Fruit fly (Drosophila melanogaster) whole organism, embryonic: ENCODE data around the gene Fancd2.

ENCODE experiments used
- Ada2b ChIP-seq: fragments of 200-800 bp; sonication (Bioruptor generic); IDR thresholded peaks from 2 replicates; pipeline ENCODE4 v1.3.6; 2022; ENCODE audit warnings: missing biosample characterization, missing genetic modification characterization
- B-H2 ChIP-seq: fragments of 200-800 bp; sonication (Bioruptor generic); optimal IDR thresholded peaks from 2 replicates; lab custom pipeline; 2018; ENCODE audit warnings: missing biosample characterization, mild to moderate bottlenecking, missing genetic modification characterization
- CG10274 ChIP-seq: fragments of 200-800 bp; sonication (Bioruptor generic); optimal IDR thresholded peaks from 3 replicates; lab custom pipeline; 2017; ENCODE audit warnings: missing biosample characterization, mild to moderate bottlenecking, missing genetic modification characterization
- CG13775 ChIP-seq: fragments of 200-800 bp; sonication (Bioruptor generic); optimal IDR thresholded peaks from 3 replicates; lab custom pipeline; 2017; ENCODE audit warnings: missing biosample characterization, mild to moderate bottlenecking, missing genetic modification characterization
- CG14667 ChIP-seq: fragments of 200-800 bp; sonication (Bioruptor generic); IDR thresholded peaks from 2 replicates; pipeline ENCODE4 v1.3.6; 2022; ENCODE audit warnings: missing biosample characterization, missing genetic modification characterization
- CG1647 ChIP-seq: fragments of 200-800 bp; sonication (Bioruptor generic); optimal IDR thresholded peaks from 3 replicates; lab custom pipeline; 2016; ENCODE audit warnings: missing biosample characterization, missing genetic modification characterization
- CG17829 ChIP-seq: fragments of 200-800 bp; optimal IDR thresholded peaks from 2 replicates; lab custom pipeline; 2019; ENCODE audit warnings: missing biosample characterization, mild to moderate bottlenecking, missing genetic modification characterization, moderate library complexity
- CG18011 ChIP-seq: fragments of 200-800 bp; sonication (Bioruptor generic); optimal IDR thresholded peaks from 2 replicates; lab custom pipeline; 2017; ENCODE audit warnings: missing biosample characterization, missing genetic modification characterization, mild to moderate bottlenecking, moderate library complexity, missing genotype
- CG2875 ChIP-seq: fragments of 200-800 bp; sonication (Bioruptor generic); optimal IDR thresholded peaks from 2 replicates; lab custom pipeline; 2017; ENCODE audit warnings: missing biosample characterization, mild to moderate bottlenecking, missing genetic modification characterization, missing genetic modification reagents
- CG3163 ChIP-seq: fragments of 200-800 bp; sonication (Bioruptor generic); optimal IDR thresholded peaks from 3 replicates; lab custom pipeline; 2016; ENCODE audit warnings: missing biosample characterization, missing genetic modification characterization
- CG32772 ChIP-seq: fragments of 200-800 bp; sonication (Bioruptor generic); IDR thresholded peaks from 2 replicates; pipeline ENCODE4 v1.3.6; 2022; ENCODE audit warnings: missing biosample characterization, missing genetic modification characterization
- CG3407 ChIP-seq: fragments of 200-800 bp; sonication (Bioruptor generic); optimal IDR thresholded peaks from 2 replicates; lab custom pipeline; 2018; ENCODE audit warnings: missing biosample characterization, mild to moderate bottlenecking, missing genetic modification characterization
- CG34422 ChIP-seq: fragments of 200-800 bp; sonication (Bioruptor generic); IDR thresholded peaks from 3 replicates; pipeline ENCODE4 v1.3.6; 2022; ENCODE audit warnings: missing biosample characterization, missing genetic modification characterization
- CG3726 ChIP-seq: fragments of 200-800 bp; sonication (Bioruptor generic); IDR thresholded peaks from 3 replicates; pipeline ENCODE4, ENCODE4 v1.3.6; 2022; ENCODE audit warnings: missing biosample characterization, missing genetic modification characterization
- CG6654 ChIP-seq: fragments of 200-800 bp; sonication (Bioruptor generic); optimal IDR thresholded peaks from 2 replicates; lab custom pipeline; 2017; ENCODE audit warnings: missing biosample characterization, mild to moderate bottlenecking, missing genetic modification characterization
- CG6689 ChIP-seq: fragments of 200-800 bp; sonication (Bioruptor generic); IDR thresholded peaks from 2 replicates; pipeline ENCODE4 v1.3.6; 2022; ENCODE audit warnings: missing biosample characterization, missing genetic modification characterization
- CG6791 ChIP-seq: fragments of 200-800 bp; sonication (Bioruptor generic); IDR thresholded peaks from 3 replicates; pipeline ENCODE4 v1.3.6; 2022; ENCODE audit warnings: missing biosample characterization, missing genetic modification characterization; ENCODE audit not compliant: partially characterized antibody
- CHES-1-like ChIP-seq: fragments of 200-800 bp; sonication (Bioruptor generic); optimal IDR thresholded peaks from 2 replicates; lab custom pipeline; 2016; ENCODE audit warnings: missing biosample characterization, missing genetic modification characterization
- CrebB ChIP-seq: fragments of 200-800 bp; sonication (Bioruptor generic); optimal IDR thresholded peaks from 3 replicates; lab custom pipeline; 2018; ENCODE audit warnings: missing biosample characterization, mild to moderate bottlenecking, missing genetic modification characterization
- H15 ChIP-seq: fragments of 200-800 bp; sonication (Bioruptor generic); IDR thresholded peaks from 3 replicates; pipeline ENCODE4 v1.3.6; 2022; ENCODE audit warnings: missing biosample characterization, missing genetic modification characterization
- HLH3B ChIP-seq: fragments of 200-800 bp; sonication (Bioruptor generic); IDR thresholded peaks from 2 replicates; pipeline ENCODE4 v1.3.6; 2022; ENCODE audit warnings: missing biosample characterization, missing genetic modification characterization
- Hand ChIP-seq: fragments of 200-800 bp; sonication (Bioruptor generic); optimal IDR thresholded peaks from 2 replicates; lab custom pipeline; 2017; ENCODE audit warnings: mild to moderate bottlenecking, missing biosample characterization, missing genetic modification reagents, missing genetic modification characterization
- Hmr ChIP-seq: fragments of 200-800 bp; sonication (Bioruptor generic); optimal IDR thresholded peaks from 3 replicates; lab custom pipeline; 2017; ENCODE audit warnings: mild to moderate bottlenecking, missing biosample characterization, missing genetic modification reagents, missing genetic modification characterization
- PHDP ChIP-seq: fragments of 200-800 bp; sonication (Bioruptor generic); optimal IDR thresholded peaks from 3 replicates; lab custom pipeline; 2018; ENCODE audit warnings: missing biosample characterization, mild to moderate bottlenecking, missing genetic modification characterization, moderate library complexity
- Ravus ChIP-seq: fragments of 200-800 bp; sonication (Bioruptor generic); IDR thresholded peaks from 2 replicates; pipeline ENCODE4 v1.3.6; 2022; ENCODE audit warnings: missing biosample characterization, missing genetic modification characterization
- Sin3A ChIP-seq: fragments of >200 bp; optimal IDR thresholded peaks from 2 replicates; lab custom pipeline; 2018
- abd-A ChIP-seq: fragments of 200-800 bp; sonication (Bioruptor generic); optimal IDR thresholded peaks from 3 replicates; lab custom pipeline; 2019; ENCODE audit warnings: missing biosample characterization, mild to moderate bottlenecking, missing genetic modification characterization, moderate library complexity
- ash1 ChIP-seq: fragments of 200-800 bp; sonication (Bioruptor generic); optimal IDR thresholded peaks from 2 replicates; lab custom pipeline; 2018; ENCODE audit warnings: missing biosample characterization, mild to moderate bottlenecking, missing genetic modification characterization
- bigmax ChIP-seq: fragments of 200-800 bp; sonication (Bioruptor generic); optimal IDR thresholded peaks from 2 replicates; lab custom pipeline; 2018; ENCODE audit warnings: missing biosample characterization, mild to moderate bottlenecking, missing genetic modification characterization
- cg ChIP-seq: fragments of 200-800 bp; sonication (Bioruptor generic); optimal IDR thresholded peaks from 3 replicates; lab custom pipeline; 2019; ENCODE audit warnings: missing biosample characterization, mild to moderate bottlenecking, missing genetic modification characterization, moderate library complexity
- fd3F ChIP-seq: fragments of 200-800 bp; sonication (Bioruptor generic); optimal IDR thresholded peaks from 2 replicates; lab custom pipeline; 2018; ENCODE audit warnings: missing biosample characterization, mild to moderate bottlenecking, missing genetic modification characterization, moderate library complexity
- grau ChIP-seq: fragments of 200-800 bp; optimal IDR thresholded peaks from 3 replicates; lab custom pipeline; 2019; ENCODE audit warnings: missing biosample characterization, mild to moderate bottlenecking, missing genetic modification characterization, moderate library complexity
- ham ChIP-seq: fragments of 200-800 bp; sonication (Bioruptor generic); IDR thresholded peaks from 2 replicates; pipeline ENCODE4 v1.3.6; 2022; ENCODE audit warnings: missing biosample characterization, missing genetic modification characterization
- ind ChIP-seq: fragments of 200-800 bp; sonication (Bioruptor generic); optimal IDR thresholded peaks from 3 replicates; lab custom pipeline; 2016; ENCODE audit warnings: missing biosample characterization, missing genetic modification characterization
- kay ChIP-seq: fragments of 200-800 bp; sonication (Bioruptor generic); optimal IDR thresholded peaks from 2 replicates; lab custom pipeline; 2016; ENCODE audit warnings: missing biosample characterization, missing genetic modification characterization
- luna ChIP-seq: fragments of 200-800 bp; sonication (Bioruptor generic); optimal IDR thresholded peaks from 2 replicates; lab custom pipeline; 2016; ENCODE audit warnings: missing biosample characterization, missing genetic modification characterization
- nau ChIP-seq: fragments of 200-800 bp; sonication (Bioruptor generic); optimal IDR thresholded peaks from 3 replicates; lab custom pipeline; 2017; ENCODE audit warnings: missing biosample characterization, mild to moderate bottlenecking, missing genetic modification characterization, missing genetic modification reagents
- nerfin-2 ChIP-seq: fragments of 200-800 bp; sonication (Bioruptor generic); IDR thresholded peaks from 2 replicates; pipeline ENCODE4 v1.3.6; 2022; ENCODE audit warnings: missing biosample characterization, missing genetic modification characterization; ENCODE audit not compliant: partially characterized antibody
- p53 ChIP-seq: fragments of 200-800 bp; sonication (Bioruptor generic); optimal IDR thresholded peaks from 2 replicates; lab custom pipeline; 2016; ENCODE audit warnings: missing biosample characterization, missing genetic modification characterization
- pho ChIP-seq: fragments of 200-800 bp; sonication (Bioruptor generic); optimal IDR thresholded peaks from 2 replicates; lab custom pipeline; 2016; ENCODE audit warnings: missing biosample characterization, missing genetic modification characterization
- phol ChIP-seq: fragments of 200-800 bp; sonication (Bioruptor generic); optimal IDR thresholded peaks from 3 replicates; lab custom pipeline; 2018; ENCODE audit warnings: missing biosample characterization, mild to moderate bottlenecking, missing genetic modification characterization, moderate library complexity
- pita ChIP-seq: fragments of 200-800 bp; sonication (Bioruptor generic); optimal IDR thresholded peaks from 2 replicates; lab custom pipeline; 2017; ENCODE audit warnings: missing biosample characterization, mild to moderate bottlenecking, missing genetic modification characterization
- ro ChIP-seq: fragments of 200-800 bp; sonication (Bioruptor generic); IDR thresholded peaks from 2 replicates; pipeline ENCODE4 v1.3.6; 2022; ENCODE audit warnings: missing biosample characterization, missing genetic modification characterization
- scrt ChIP-seq: fragments of 200-800 bp; sonication (Bioruptor generic); optimal IDR thresholded peaks from 2 replicates; lab custom pipeline; 2018; ENCODE audit warnings: missing biosample characterization, mild to moderate bottlenecking, missing genetic modification characterization, moderate library complexity
- sens ChIP-seq: fragments of 200-800 bp; sonication (Bioruptor generic); peaks from one replicate; lab custom pipeline; 2016; ENCODE audit warnings: missing biosample characterization, missing genetic modification characterization
- slou ChIP-seq: fragments of 200-800 bp; sonication (Bioruptor generic); optimal IDR thresholded peaks from 3 replicates; lab custom pipeline; 2016; ENCODE audit warnings: missing biosample characterization, missing genetic modification characterization
- slp2 ChIP-seq: fragments of 200-800 bp; sonication (Bioruptor generic); optimal IDR thresholded peaks from 2 replicates; lab custom pipeline; 2016; ENCODE audit warnings: missing biosample characterization, missing genetic modification characterization
- stwl ChIP-seq: fragments of 200-800 bp; sonication (Bioruptor generic); optimal IDR thresholded peaks from 3 replicates; lab custom pipeline; 2018; ENCODE audit warnings: missing biosample characterization, mild to moderate bottlenecking, missing genetic modification characterization, moderate library complexity
- wdn ChIP-seq: fragments of 200-800 bp; sonication (Bioruptor generic); IDR thresholded peaks from 2 replicates; pipeline ENCODE4 v1.3.6; 2022; ENCODE audit warnings: missing biosample characterization, missing genetic modification characterization
- wek ChIP-seq: fragments of 200-800 bp; sonication (Bioruptor generic); optimal IDR thresholded peaks from 3 replicates; lab custom pipeline; 2018; ENCODE audit warnings: missing biosample characterization, mild to moderate bottlenecking, missing genetic modification characterization, moderate library complexity

Fancd2 gene

DNA sequence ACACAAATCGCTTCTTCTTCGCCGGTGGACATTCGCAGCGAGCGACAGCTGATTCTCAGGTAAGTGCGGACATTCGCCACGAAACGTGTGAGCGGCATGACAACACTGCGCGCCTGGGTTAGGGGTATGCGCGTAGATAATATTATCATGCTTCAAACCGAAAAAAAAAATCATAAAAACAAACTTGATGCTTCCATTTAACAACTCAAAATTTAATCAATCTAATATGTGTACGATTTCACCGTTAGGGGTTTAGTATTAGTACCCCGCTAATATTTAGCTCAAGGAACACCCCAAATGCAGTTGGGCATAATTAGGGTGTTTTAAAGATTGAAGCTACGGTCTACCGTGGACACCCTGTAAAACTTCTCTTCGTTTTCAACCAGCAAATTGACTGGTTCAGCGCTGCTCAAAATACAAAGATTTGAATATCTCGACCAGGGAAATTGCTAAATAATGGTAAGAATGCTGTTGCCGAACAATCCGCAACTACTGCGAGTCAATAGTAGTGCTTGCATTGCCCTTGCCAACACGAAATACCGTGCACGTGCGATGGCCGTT, 5.9 kb upstream of the Fancd2 start, which contains the start of the genes CG17271 and RpS20 (continued):
- TF ChIP-seq PHDP (tag; lab: Kevin White, UChicago) (peak; percentile 88), nerfin-2 (GFP tag; lab: Robert Waterston, UW) (no peak), CG6791 (GFP tag; lab: Robert Waterston, UW) (no peak), B-H2 (peak; percentile 90), CG18011 (GFP tag; lab: Kevin White, UChicago) (peak; percentile 81), kay (peak; percentile 89), CG6689 (peak; percentile 93), Hand (GFP tag; lab: Kevin White, UChicago) (peak; percentile 59), pita (no peak), CG17829 (tag; lab: Kevin White, UChicago) (peak; percentile 88), slou (GFP tag; lab: Kevin White, UChicago) (peak; percentile 80), CG3163 (GFP tag; lab: Kevin White, UChicago) (peak; percentile 86), abd-A (peak; percentile 65), CG10274 (GFP tag; lab: Kevin White, UChicago) (peak; percentile 65), wdn (GFP tag; lab: Robert Waterston, UW) (peak; percentile 80), CG13775 (GFP tag; lab: Kevin White, UChicago) (peak; percentile 94), Hmr (GFP tag; lab: Kevin White, UChicago) (peak; percentile 93), bigmax (GFP tag; lab: Kevin White, UChicago) (peak; percentile 99), CG1647 (GFP tag; lab: Kevin White, UChicago) (peak; percentile 90), ash1 (GFP tag; lab: Kevin White, UChicago) (peak; percentile 39), luna (GFP tag; lab: Kevin White, UChicago) (peak; percentile 90), CG3407 (peak; percentile 75), CrebB (tag; lab: Kevin White, UChicago) (peak; percentile 68), CG14667 (GFP tag; lab: Robert Waterston, UW) (peak; percentile 81), ham (GFP tag; lab: Robert Waterston, UW) (0 out of 2 replicates have a peak, but pooled peaks have one; percentile 34), phol (tag; lab: Kevin White, UChicago) (peak; percentile 92), stwl (tag; lab: Kevin White, UChicago) (peak; percentile 68), wek (GFP tag; lab: Kevin White, UChicago) (peak; percentile 100), slp2 (peak; percentile 89), HLH3B (GFP tag; lab: Robert Waterston, UW) (peak; percentile 83), pho (peak; percentile 95), scrt (GFP tag; lab: Kevin White, UChicago) (peak; percentile 69), fd3F (GFP tag; lab: Kevin White, UChicago) (peak; percentile 72), CG2875 (peak; percentile 67), nau (GFP tag; lab: Kevin White, UChicago) (peak; percentile 82), sens (GFP tag; lab: Kevin White, UChicago) (peak; percentile 99), CG6654 (peak; percentile 46), CG34422 (GFP tag; lab: Robert Waterston, UW) (peak; percentile 89), grau (tag; lab: Kevin White, UChicago) (peak; percentile 88), cg (GFP tag; lab: Kevin White, UChicago) (peak; percentile 68), ind (GFP tag; lab: Kevin White, UChicago) (peak; percentile 95), Sin3A (lab: Kevin White, UChicago) (peak; percentile 99), ro (GFP tag; lab: Robert Waterston, UW) (peak; percentile 72), p53 (GFP tag; lab: Kevin White, UChicago) (peak; percentile 92), Ravus (peak; percentile 59), H15 (GFP tag; lab: Robert Waterston, UW) (peak; percentile 91), Ada2b (GFP tag; lab: Robert Waterston, UW) (peak; percentile 83), CHES-1-like (GFP tag; lab: Kevin White, UChicago) (peak; percentile 97), CG32772 (peak; percentile 87), CG3726 (GFP tag; lab: Robert Waterston, UW) (peak; percentile 87)
